Fruit fly (Drosophila melanogaster): ENCODE results near the gene CG18249.
A peak's percentile ranks its signal among the peaks of the same experiment; 100 is the strongest.

CG18249 gene

DNA sequence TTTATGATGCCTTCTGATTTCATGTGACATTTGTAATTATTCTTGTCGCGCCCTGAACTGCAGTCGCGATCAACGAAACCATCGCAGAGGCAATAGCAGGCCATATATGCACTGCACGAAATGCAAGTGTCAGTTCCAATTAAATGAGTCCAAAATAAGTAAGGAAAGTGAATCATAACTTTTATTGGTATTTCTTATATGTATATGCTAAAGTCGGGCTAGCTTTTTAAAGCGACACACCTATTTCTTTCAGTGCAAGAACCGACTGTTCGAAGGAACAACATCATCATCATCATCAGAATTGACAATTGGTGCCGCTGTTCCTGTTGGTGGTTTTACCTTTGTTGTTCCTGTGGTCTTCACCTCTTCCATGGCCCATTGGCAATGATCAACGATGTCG is 22.8 kb upstream of the CG18249 start (continued):
- TF ChIP-seq Nf-YA (GFP tag; IDR thresholded peaks at IDR 0.05) (no peak), CG5245 (GFP tag; optimal IDR thresholded peaks at IDR 0.05) (peak; percentile 23), CG12104 (GFP tag; optimal IDR thresholded peaks at IDR 0.05) (no peak), CG8924 (tag; optimal IDR thresholded peaks at IDR 0.05) (peak; percentile 5), CG7745 (tag; optimal IDR thresholded peaks at IDR 0.05) (peak; percentile 37), CG12769 (tag; optimal IDR thresholded peaks at IDR 0.05) (no peak), Ets97D (GFP tag; optimal IDR thresholded peaks at IDR 0.05) (no peak), otp (GFP tag; IDR thresholded peaks at IDR 0.05) (no peak), scrt (GFP tag; optimal IDR thresholded peaks at IDR 0.05) (no peak), pnt (GFP tag; optimal IDR thresholded peaks at IDR 0.05) (no peak), CG12659 (GFP tag; optimal IDR thresholded peaks at IDR 0.05) (no peak), repo (GFP tag; optimal IDR thresholded peaks at IDR 0.05) (no peak), Dad (GFP tag; optimal IDR thresholded peaks at IDR 0.05) (no peak), Usf (GFP tag; optimal IDR thresholded peaks at IDR 0.05) (no peak), dm (GFP tag; optimal IDR thresholded peaks at IDR 0.05) (no peak), CG1602 (GFP tag; optimal IDR thresholded peaks at IDR 0.05) (no peak), Jarid2 (GFP tag; optimal IDR thresholded peaks at IDR 0.05) (no peak), nau (GFP tag; optimal IDR thresholded peaks at IDR 0.05) (no peak), CG32532 (GFP tag; IDR thresholded peaks at IDR 0.05) (no peak), sna (GFP tag; IDR thresholded peaks at IDR 0.05; ENCODE audit: partially characterized antibody) (no peak), CG17912 (GFP tag; optimal IDR thresholded peaks at IDR 0.05) (no peak), CG9609 (GFP tag; optimal IDR thresholded peaks at IDR 0.05) (no peak), so (GFP tag; IDR thresholded peaks at IDR 0.05) (no peak), BEAF-32 (GFP tag; optimal IDR thresholded peaks at IDR 0.05) (no peak), ara (GFP tag; IDR thresholded peaks at IDR 0.05) (peak; percentile 64; the same call in 1 of the 2 replicates), CG2116 (GFP tag; optimal IDR thresholded peaks at IDR 0.05) (no peak), CG12744 (GFP tag; optimal IDR thresholded peaks at IDR 0.05) (no peak), fd102C (GFP tag; optimal IDR thresholded peaks at IDR 0.05) (peak; percentile 67), pita (GFP tag; optimal IDR thresholded peaks at IDR 0.05) (no peak), CG43689 (GFP tag; IDR thresholded peaks at IDR 0.05) (no peak), eve (GFP tag; optimal IDR thresholded peaks at IDR 0.05) (no peak), CG7928 (GFP tag; optimal IDR thresholded peaks at IDR 0.05) (no peak), CG11085 (GFP tag; IDR thresholded peaks at IDR 0.05) (no peak), zfh1 (GFP tag; IDR thresholded peaks at IDR 0.05) (peak; percentile 82), ttk (GFP tag; IDR thresholded peaks at IDR 0.05) (no peak), CG2889 (GFP tag; IDR thresholded peaks at IDR 0.05) (no peak), CG3281 (GFP tag; optimal IDR thresholded peaks at IDR 0.05) (no peak), br (optimal IDR thresholded peaks at IDR 0.05) (no peak), Hsf (GFP tag; optimal IDR thresholded peaks at IDR 0.05) (peak; percentile 37), CG8281 (tag; optimal IDR thresholded peaks at IDR 0.05) (no peak), CG12942 (GFP tag; optimal IDR thresholded peaks at IDR 0.05) (no peak), CG7556 (GFP tag; optimal IDR thresholded peaks at IDR 0.05) (no peak), HLH54F (GFP tag; optimal IDR thresholded peaks at IDR 0.05) (no peak), ase (GFP tag; IDR thresholded peaks at IDR 0.05) (no peak), CG2678 (tag; optimal IDR thresholded peaks at IDR 0.05) (no peak), CrebB (tag; optimal IDR thresholded peaks at IDR 0.05) (no peak), CG32767 (GFP tag; IDR thresholded peaks at IDR 0.05) (no peak), Ets65A (GFP tag) (no peak), Tbp (GFP tag; optimal IDR thresholded peaks at IDR 0.05) (no peak), gro (GFP tag; optimal IDR thresholded peaks at IDR 0.05) (no peak), CG6175 (GFP tag; IDR thresholded peaks at IDR 0.05) (no peak), CG17568 (GFP tag; optimal IDR thresholded peaks at IDR 0.05) (no peak), dmrt99B (tag; optimal IDR thresholded peaks at IDR 0.05) (no peak)
